Worm (Caenorhabditis elegans): Measurements from ENCODE around the gene F13H8.3.

DNA sequence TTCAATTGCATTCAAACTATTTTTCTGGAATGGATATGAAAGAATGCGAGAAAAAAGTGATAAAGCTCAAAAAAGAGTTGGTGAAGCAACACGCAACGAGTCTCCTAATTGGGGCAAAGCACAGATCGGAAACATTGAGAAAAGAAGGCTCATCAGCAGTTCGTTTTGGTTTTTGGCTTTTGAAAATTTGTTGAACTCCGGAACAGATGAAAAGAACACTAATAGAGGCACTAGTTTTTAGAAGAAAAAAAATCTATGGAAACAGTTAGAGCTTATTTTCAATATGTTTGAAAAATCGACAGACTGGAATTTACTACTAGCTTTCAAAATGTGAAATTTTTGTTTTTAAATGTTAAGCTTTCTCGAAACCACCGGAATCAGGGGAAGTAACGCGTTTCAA lies 48.1 kb downstream of the F13H8.3 start:
- TF ChIP-seq med-1 (GFP tag; optimal IDR thresholded peaks at IDR 0.05; ENCODE audit: insufficient read depth) (no peak), ref-1 (GFP tag; conservative IDR thresholded peaks at IDR 0.05) (no peak), T22C8.4 (GFP tag; IDR thresholded peaks at IDR 0.05) (no peak), cog-1 (tag; optimal IDR thresholded peaks at IDR 0.05) (no peak), tab-1 (GFP tag; IDR thresholded peaks at IDR 0.05) (no peak), flt-1 (GFP tag; IDR thresholded peaks at IDR 0.05) (no peak)

Data from whole organism, midembryonic.